Fruit fly (Drosophila melanogaster) whole organism, pupa: ENCODE results near the gene Kap-alpha3.
A peak's percentile ranks its signal among the peaks of the same experiment; 100 is the strongest.

Experiments used
- CG10348 ChIP-seq: fragments of 200-800 bp; sonication (Bioruptor generic); IDR thresholded peaks from 2 replicates; pipeline ENCODE4 v1.3.6; 2022; ENCODE audit warnings: missing biosample characterization, missing genetic modification characterization
- CG12605 ChIP-seq: fragments of 200-800 bp; sonication (Bioruptor generic); IDR thresholded peaks from 2 replicates; pipeline ENCODE4 v1.3.6; 2022; ENCODE audit warnings: missing biosample characterization, missing genetic modification characterization
- CG13204 ChIP-seq: fragments of 200-800 bp; sonication (Bioruptor generic); optimal IDR thresholded peaks from 2 replicates; lab custom pipeline; 2018; ENCODE audit warnings: missing biosample characterization, mild to moderate bottlenecking, missing genetic modification characterization, moderate library complexity
- CG14655 ChIP-seq: fragments of 200-800 bp; sonication (Bioruptor generic); optimal IDR thresholded peaks from 3 replicates; lab custom pipeline; 2017; ENCODE audit warnings: mild to moderate bottlenecking, missing biosample characterization, missing genetic modification reagents, missing genetic modification characterization
- CG15710 ChIP-seq: fragments of 200-800 bp; sonication (Bioruptor generic); optimal IDR thresholded peaks from 2 replicates; lab custom pipeline; 2018; ENCODE audit warnings: missing biosample characterization, mild to moderate bottlenecking, missing genetic modification characterization, moderate library complexity
- CG17806 ChIP-seq: fragments of 200-800 bp; sonication (Bioruptor generic); optimal IDR thresholded peaks from 2 replicates; lab custom pipeline; 2018; ENCODE audit warnings: missing biosample characterization, mild to moderate bottlenecking, missing genetic modification characterization, moderate library complexity
- CG32121 ChIP-seq: fragments of 200-800 bp; sonication (Bioruptor generic); IDR thresholded peaks from 2 replicates; pipeline ENCODE4 v1.3.6; 2022; ENCODE audit warnings: missing biosample characterization, missing genetic modification characterization
- CG34367 ChIP-seq: fragments of 200-800 bp; sonication (Bioruptor generic); optimal IDR thresholded peaks from 2 replicates; lab custom pipeline; 2018; ENCODE audit warnings: missing biosample characterization, mild to moderate bottlenecking, missing genetic modification characterization
- CG4496 ChIP-seq: fragments of 200-800 bp; sonication (Bioruptor generic); IDR thresholded peaks from 3 replicates; pipeline ENCODE4 v1.3.6; 2022; ENCODE audit warnings: missing biosample characterization, missing genetic modification characterization
- CG8159 ChIP-seq: fragments of 200-800 bp; sonication (Bioruptor generic); optimal IDR thresholded peaks from 3 replicates; lab custom pipeline; 2018; ENCODE audit warnings: missing biosample characterization, mild to moderate bottlenecking, missing genetic modification characterization, moderate library complexity
- CG8301 ChIP-seq: fragments of 200-800 bp; sonication (Bioruptor generic); optimal IDR thresholded peaks from 2 replicates; lab custom pipeline; 2018; ENCODE audit warnings: missing biosample characterization, mild to moderate bottlenecking, missing genetic modification characterization
- CG9948 ChIP-seq: fragments of 200-800 bp; sonication (Bioruptor generic); optimal IDR thresholded peaks from 2 replicates; lab custom pipeline; 2018; ENCODE audit warnings: missing biosample characterization, mild to moderate bottlenecking, missing genetic modification characterization, moderate library complexity
- D1 ChIP-seq: fragments of 200-800 bp; sonication (Bioruptor generic); optimal IDR thresholded peaks from 2 replicates; lab custom pipeline; 2018; ENCODE audit warnings: missing biosample characterization, mild to moderate bottlenecking, missing genetic modification characterization, moderate library complexity
- EcR ChIP-seq: fragments of 200-800 bp; sonication (Bioruptor generic); optimal IDR thresholded peaks from 3 replicates; lab custom pipeline; 2019; ENCODE audit warnings: missing biosample characterization, missing genetic modification characterization, mild to moderate bottlenecking, moderate library complexity, missing genetic modification reagents
- Ets98B ChIP-seq: fragments of 200-800 bp; sonication (Bioruptor generic); IDR thresholded peaks from 2 replicates; pipeline ENCODE4 v1.3.6; 2022; ENCODE audit warnings: missing biosample characterization, missing genetic modification characterization
- Pif1A ChIP-seq: fragments of 200-800 bp; sonication (Bioruptor generic); optimal IDR thresholded peaks from 3 replicates; lab custom pipeline; 2016; ENCODE audit warnings: missing biosample characterization, missing genetic modification characterization
- Pif1B ChIP-seq: fragments of 200-800 bp; sonication (Bioruptor generic); optimal IDR thresholded peaks from 3 replicates; lab custom pipeline; 2016; ENCODE audit warnings: missing biosample characterization, missing genetic modification characterization
- Snoo ChIP-seq: fragments of 200-800 bp; sonication (Bioruptor generic); optimal IDR thresholded peaks from 3 replicates; lab custom pipeline; 2017; ENCODE audit warnings: missing biosample characterization, mild to moderate bottlenecking, missing genetic modification characterization, inconsistent platforms
- fd96Ca ChIP-seq: fragments of 200-800 bp; sonication (Bioruptor generic); IDR thresholded peaks from 3 replicates; pipeline ENCODE4 v1.3.6; 2022; ENCODE audit warnings: missing biosample characterization, missing genetic modification characterization
- gl ChIP-seq: fragments of 200-800 bp; sonication (Bioruptor generic); optimal IDR thresholded peaks from 2 replicates; lab custom pipeline; 2018; ENCODE audit warnings: missing biosample characterization, mild to moderate bottlenecking, missing genetic modification characterization
- rn ChIP-seq: fragments of 200-800 bp; sonication (Bioruptor generic); IDR thresholded peaks from 2 replicates; pipeline ENCODE4 v1.3.6; 2022; ENCODE audit warnings: missing biosample characterization, missing genetic modification characterization

Gene Kap-alpha3

DNA sequence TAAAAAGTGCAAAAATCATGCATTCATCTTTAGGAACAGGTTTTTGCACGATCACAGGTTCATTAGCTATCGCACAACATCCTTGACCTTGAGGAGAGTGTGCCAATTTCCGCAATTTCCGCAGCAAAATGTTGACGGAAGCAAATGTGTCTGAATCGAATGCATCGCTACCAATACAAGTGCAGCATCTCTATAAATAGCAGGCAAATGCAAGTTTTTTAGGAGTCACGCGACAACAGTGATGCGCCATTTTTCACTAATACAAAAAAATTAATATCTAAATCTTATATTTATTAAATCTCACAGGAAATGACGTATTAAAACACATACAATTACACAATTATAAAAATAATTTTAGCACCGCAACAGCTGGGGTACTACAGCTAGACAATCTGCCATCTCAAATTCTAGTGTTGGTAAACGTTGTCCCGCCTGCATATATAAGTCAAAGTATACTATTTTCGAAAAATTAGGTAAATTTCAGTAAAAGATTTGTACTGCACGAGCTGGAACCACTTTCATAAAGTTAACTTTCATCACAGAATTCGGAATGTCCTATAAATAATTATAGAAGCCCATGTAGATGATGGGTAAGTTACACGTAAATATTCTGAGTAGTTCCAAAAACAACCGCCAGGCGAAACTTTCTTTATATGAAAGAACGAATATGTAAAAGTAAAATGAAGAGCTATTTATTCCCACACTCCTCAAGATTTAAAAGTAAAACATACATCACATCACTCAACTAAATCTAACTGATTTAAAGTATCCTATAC, 3.5 kb downstream of the Kap-alpha3 start, which contains the start of gene CG9399:
CG9399 (minus strand) TSS at position 400 of the 776 bp plus-strand sequence.
- peak; percentile 96 for TF ChIP-seq Snoo (tag; lab: Kevin White, UChicago)
- TF ChIP-seq CG9948: peak; percentile 96
- TF ChIP-seq CG14655 (GFP tag; lab: Kevin White, UChicago): peak; percentile 98
- peak; percentile 95 for TF ChIP-seq CG8159 (tag; lab: Kevin White, UChicago)
- TF ChIP-seq CG17806 (tag; lab: Kevin White, UChicago): peak; percentile 97
- peak; percentile 92 for TF ChIP-seq CG10348 (GFP tag; lab: Robert Waterston, UW)
- TF ChIP-seq CG15710: peak; percentile 97
- peak; percentile 97 for TF ChIP-seq CG12605
- peak; percentile 99 for TF ChIP-seq Ets98B
- TF ChIP-seq gl: peak; percentile 90
- TF ChIP-seq D1 (tag; lab: Kevin White, UChicago): peak; percentile 76
- TF ChIP-seq Pif1A: peak; percentile 96
- TF ChIP-seq CG4496 (GFP tag; lab: Robert Waterston, UW): peak; percentile 99
- TF ChIP-seq rn: peak; percentile 97
- TF ChIP-seq Pif1B (GFP tag; lab: Kevin White, UChicago): peak; percentile 96
- TF ChIP-seq CG32121 (GFP tag; lab: Robert Waterston, UW): peak; percentile 98
- peak; percentile 95 for TF ChIP-seq CG34367 (tag; lab: Kevin White, UChicago)
- peak; percentile 98 for TF ChIP-seq fd96Ca (GFP tag; lab: Robert Waterston, UW)
- TF ChIP-seq CG8301 (tag; lab: Kevin White, UChicago): peak; percentile 99
- TF ChIP-seq CG13204 (GFP tag; lab: Kevin White, UChicago): peak; percentile 82
- peak; percentile 67 for TF ChIP-seq EcR (GFP tag; lab: Kevin White, UChicago)
- TF ChIP-seq, all 21 proteins: peak for 21

DNA sequence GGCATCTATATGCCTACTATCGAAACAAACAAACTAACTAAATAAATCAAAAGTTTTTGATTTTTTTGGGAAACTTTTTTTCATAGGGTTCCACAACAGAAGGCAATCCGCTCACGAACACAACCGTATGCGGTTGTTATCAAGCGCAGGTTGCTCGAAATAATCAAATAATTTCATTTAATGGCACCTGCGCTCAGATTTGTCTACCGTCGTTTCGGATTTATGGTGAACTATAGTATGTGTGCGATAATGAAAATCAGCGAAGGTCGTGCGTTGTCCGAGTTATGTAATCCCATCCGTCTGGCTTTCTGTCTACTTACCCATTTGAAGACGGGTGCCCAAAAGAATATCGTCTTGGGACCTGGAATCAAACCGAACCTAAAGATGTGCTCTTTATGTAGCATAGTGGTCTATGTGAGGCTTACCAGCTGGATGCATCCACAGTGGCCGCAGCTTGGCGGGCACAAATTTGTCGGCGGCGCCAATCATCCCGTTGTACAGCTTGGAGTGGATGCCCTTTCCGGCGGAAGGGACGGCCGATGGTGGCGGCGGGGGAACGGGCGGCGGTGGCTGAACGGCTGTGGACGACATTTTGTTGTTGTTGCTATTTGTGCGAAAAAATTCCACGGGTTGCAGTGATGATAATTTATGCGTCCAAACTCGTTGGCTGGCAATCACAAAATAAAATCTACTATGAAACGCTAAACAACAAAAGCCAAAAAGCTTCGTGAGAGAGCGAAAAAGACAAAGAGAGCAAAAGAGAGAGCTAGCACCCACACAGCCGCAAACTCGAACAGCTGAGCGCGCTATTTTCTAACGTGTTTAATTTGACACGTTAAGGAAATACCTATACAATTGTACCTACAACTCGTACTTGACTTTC, 4.4 kb downstream of the Kap-alpha3 start:
- TF ChIP-seq fd96Ca (GFP tag; lab: Robert Waterston, UW): no peak
- TF ChIP-seq gl: no peak
- no peak for TF ChIP-seq CG8301 (tag; lab: Kevin White, UChicago)
- no peak for TF ChIP-seq CG14655 (GFP tag; lab: Kevin White, UChicago)
- no peak for TF ChIP-seq CG13204 (GFP tag; lab: Kevin White, UChicago)
- no peak for TF ChIP-seq Pif1A
- TF ChIP-seq CG12605: no peak; the same call in 1 of the 2 replicates
- no peak for TF ChIP-seq D1 (tag; lab: Kevin White, UChicago)
- TF ChIP-seq CG34367 (tag; lab: Kevin White, UChicago): no peak
- no peak for TF ChIP-seq CG32121 (GFP tag; lab: Robert Waterston, UW)
- no peak for TF ChIP-seq Snoo (tag; lab: Kevin White, UChicago)
- no peak for TF ChIP-seq Pif1B (GFP tag; lab: Kevin White, UChicago)
- TF ChIP-seq CG10348 (GFP tag; lab: Robert Waterston, UW): no peak
- TF ChIP-seq CG15710: no peak
- no peak for TF ChIP-seq CG17806 (tag; lab: Kevin White, UChicago)
- no peak for TF ChIP-seq EcR (GFP tag; lab: Kevin White, UChicago)
- no peak for TF ChIP-seq CG9948
- TF ChIP-seq CG8159 (tag; lab: Kevin White, UChicago): no peak
- no peak for TF ChIP-seq rn

DNA sequence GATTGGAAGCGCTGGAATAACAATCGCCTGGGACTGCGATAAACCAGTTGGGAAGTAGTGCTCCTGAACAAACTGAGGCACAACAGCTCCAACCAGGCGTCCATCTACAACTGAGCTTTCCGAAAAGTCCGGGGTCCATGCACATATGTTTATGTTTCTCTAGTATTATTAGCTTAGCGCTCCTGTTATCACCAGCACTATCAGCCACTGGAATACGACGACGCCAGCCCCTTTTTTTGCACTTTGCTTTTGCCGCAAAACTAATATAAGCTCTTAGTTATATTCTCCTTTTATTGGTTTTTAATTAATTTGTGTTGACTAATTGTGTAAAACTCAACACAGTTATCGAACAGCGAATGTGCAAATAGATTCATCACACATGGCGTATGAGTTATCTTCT, 6.0 kb downstream of the Kap-alpha3 start, which contains the start of gene CG9396:
CG9396 (minus strand) TSS at position 101 of the 400 bp plus-strand sequence.
- TF ChIP-seq CG12605: no peak
- no peak for TF ChIP-seq CG32121 (GFP tag; lab: Robert Waterston, UW)
- no peak for TF ChIP-seq rn
- no peak for TF ChIP-seq CG4496 (GFP tag; lab: Robert Waterston, UW)
- TF ChIP-seq EcR (GFP tag; lab: Kevin White, UChicago): no peak

DNA sequence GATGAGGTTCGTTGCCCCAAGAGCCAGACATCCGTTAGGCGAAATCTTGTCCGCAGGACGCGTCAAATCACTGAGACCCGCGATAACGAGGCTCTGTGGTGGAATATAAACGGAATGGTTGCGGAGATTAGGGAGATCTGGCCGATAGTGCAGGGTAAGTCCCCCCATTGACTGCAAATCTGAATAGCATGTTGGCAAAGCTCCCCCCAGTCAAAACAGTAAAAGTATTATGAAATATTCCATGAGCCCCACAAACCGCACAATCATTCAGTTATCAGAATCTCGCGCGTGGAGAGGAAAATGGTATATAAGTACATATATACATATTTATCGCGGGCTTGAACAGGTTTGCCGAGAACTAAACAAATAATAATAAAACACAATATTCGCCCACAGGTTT, 6.9 kb downstream of the Kap-alpha3 start:
- peak; percentile 30 for TF ChIP-seq EcR (GFP tag; lab: Kevin White, UChicago)
- TF ChIP-seq Pif1B (GFP tag; lab: Kevin White, UChicago): no peak

DNA sequence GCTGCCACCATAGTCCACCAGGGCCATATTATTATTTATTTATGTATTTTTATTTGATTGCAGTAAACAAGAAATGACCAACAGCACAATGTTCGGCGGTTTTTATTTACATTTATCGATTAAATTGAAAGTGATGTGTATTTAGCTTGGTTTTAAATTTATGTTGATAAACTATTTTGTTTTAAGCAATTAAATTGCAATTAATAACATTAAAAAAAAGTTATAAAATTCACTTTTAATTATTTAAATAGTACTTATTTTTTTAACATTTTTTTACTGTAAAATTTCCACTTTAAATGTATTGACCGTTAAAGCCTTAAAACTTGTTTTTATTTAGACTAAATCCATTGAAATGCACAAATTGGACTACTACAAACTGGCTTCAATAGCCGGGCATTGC, 7.4 kb downstream of the Kap-alpha3 start, which contains the start of gene CG16790:
CG16790 (minus strand) TSS at position 101 of the 400 bp plus-strand sequence.
- TF ChIP-seq gl: no peak
- no peak for TF ChIP-seq EcR (GFP tag; lab: Kevin White, UChicago)
- TF ChIP-seq Snoo (tag; lab: Kevin White, UChicago): no peak
- no peak for TF ChIP-seq CG13204 (GFP tag; lab: Kevin White, UChicago)
- TF ChIP-seq rn: no peak
- no peak for TF ChIP-seq CG34367 (tag; lab: Kevin White, UChicago)
- no peak for TF ChIP-seq Pif1A
- no peak for TF ChIP-seq CG32121 (GFP tag; lab: Robert Waterston, UW)
- TF ChIP-seq CG8301 (tag; lab: Kevin White, UChicago): no peak
- TF ChIP-seq fd96Ca (GFP tag; lab: Robert Waterston, UW): no peak
- TF ChIP-seq Pif1B (GFP tag; lab: Kevin White, UChicago): no peak
- TF ChIP-seq Ets98B: no peak
- no peak for TF ChIP-seq CG12605
- no peak for TF ChIP-seq CG17806 (tag; lab: Kevin White, UChicago)
